Worm (Caenorhabditis elegans) whole organism, L1 larva: Measurements from ENCODE around the gene nhr-216.

ENCODE experiments used
- ama-1 ChIP-seq: fragments of 150-350 bp; optimal IDR thresholded peaks from 2 replicates; lab custom pipeline; 2014
- fos-1 ChIP-seq: fragments of 150-350 bp; optimal IDR thresholded peaks from 2 replicates; lab custom pipeline; 2014; ENCODE audit warnings: missing biosample characterization, missing genetic modification characterization
- grh-1 ChIP-seq: fragments of 200-800 bp; sonication (Bioruptor generic); IDR thresholded peaks from 2 replicates; pipeline ENCODE4 v1.3.6; 2022; ENCODE audit warnings: missing genetic modification reagents, missing genetic modification characterization, missing compliant biosample characterization
- isw-1 ChIP-seq: fragments of 200-800 bp; sonication (Bioruptor generic); IDR thresholded peaks from 2 replicates; pipeline ENCODE4 v1.3.6; 2022; ENCODE audit warnings: missing genetic modification characterization, missing compliant biosample characterization

- TF ChIP-seq isw-1 (GFP tag; lab: Robert Waterston, UW) (no peak), fos-1 (no peak), ama-1 (lab: Kevin White, UChicago) (no peak), grh-1 (no peak)
Measured at ce11 chrV:5339497-5339896, 19.2 kb downstream of the nhr-216 start, which contains the start of gene srg-27.
